Worm (Caenorhabditis elegans) whole organism, L2 larva: ENCODE measurements around the gene txt-2.

Source experiments
- C34F6.9 ChIP-seq: fragments of 150-350 bp; optimal IDR thresholded peaks from 2 replicates; lab custom pipeline; 2014; ENCODE audit warnings: missing biosample characterization, missing genetic modification characterization
- F13H6.1 ChIP-seq: sonication (generic microtip); optimal IDR thresholded peaks from 2 replicates; lab custom pipeline; 2016; ENCODE audit warnings: missing genetic modification characterization, missing compliant biosample characterization
- R02D3.7 ChIP-seq: fragments of 150-350 bp; optimal IDR thresholded peaks from 2 replicates; lab custom pipeline; 2014; ENCODE audit warnings: missing biosample characterization, missing genetic modification characterization
- Y55F3AM.14 ChIP-seq: fragments of 200-800 bp; sonication (Bioruptor generic); optimal IDR thresholded peaks from 2 replicates; lab custom pipeline; 2018; ENCODE audit warnings: mild to moderate bottlenecking, missing genetic modification characterization, missing compliant biosample characterization
- alr-1 ChIP-seq: fragments of 150-350 bp; optimal IDR thresholded peaks from 2 replicates; lab custom pipeline; 2014; ENCODE audit warnings: missing biosample characterization, missing genetic modification characterization
- aly-2 ChIP-seq: fragments of 150-350 bp; optimal IDR thresholded peaks from 2 replicates; lab custom pipeline; 2014; ENCODE audit warnings: missing biosample characterization, missing genetic modification characterization
- blmp-1 ChIP-seq: sonication (generic microtip); optimal IDR thresholded peaks from 2 replicates; lab custom pipeline; 2017; ENCODE audit warnings: missing genetic modification characterization, mild to moderate bottlenecking, missing compliant biosample characterization, antibody characterized with exemption, moderate library complexity; ENCODE audit not compliant: insufficient read depth
- ceh-16 ChIP-seq: fragments of 150-350 bp; optimal IDR thresholded peaks from 2 replicates; lab custom pipeline; 2014; ENCODE audit warnings: missing biosample characterization, missing genetic modification characterization
- ceh-82 ChIP-seq: fragments of 150-350 bp; optimal IDR thresholded peaks from 2 replicates; lab custom pipeline; 2014; ENCODE audit warnings: missing biosample characterization, missing genetic modification characterization
- crh-2 ChIP-seq: sonication (generic microtip); optimal IDR thresholded peaks from 2 replicates; lab custom pipeline; 2017; ENCODE audit warnings: missing biosample characterization, missing genetic modification characterization
- dmd-4 ChIP-seq: sonication (generic microtip); optimal IDR thresholded peaks from 2 replicates; lab custom pipeline; 2017; ENCODE audit warnings: missing biosample characterization, missing genetic modification characterization
- egl-27 ChIP-seq: sonication (generic microtip); optimal IDR thresholded peaks from 3 replicates; lab custom pipeline; 2017; ENCODE audit warnings: missing biosample characterization, missing genetic modification reagents, missing genetic modification characterization
- elt-1 ChIP-seq: fragments of 150-350 bp; optimal IDR thresholded peaks from 2 replicates; lab custom pipeline; 2014; ENCODE audit warnings: missing biosample characterization, missing genetic modification characterization
- elt-3 ChIP-seq: sonication (generic microtip); optimal IDR thresholded peaks from 2 replicates; lab custom pipeline; 2017; ENCODE audit warnings: missing biosample characterization, missing genetic modification characterization
- fos-1 ChIP-seq: fragments of 150-350 bp; optimal IDR thresholded peaks from 2 replicates; lab custom pipeline; 2014; ENCODE audit warnings: missing biosample characterization, missing genetic modification characterization
- gmeb-1 ChIP-seq: fragments of 150-350 bp; optimal IDR thresholded peaks from 2 replicates; lab custom pipeline; 2014; ENCODE audit warnings: missing biosample characterization, missing genetic modification characterization
- lin-11 ChIP-seq: fragments of 150-350 bp; sonication (generic microtip); optimal IDR thresholded peaks from 2 replicates; lab custom pipeline; 2014; ENCODE audit warnings: missing biosample characterization, missing genetic modification characterization, inconsistent platforms, mixed read lengths
- lin-13 ChIP-seq: fragments of 150-350 bp; optimal IDR thresholded peaks from 2 replicates; lab custom pipeline; 2014; ENCODE audit warnings: missing biosample characterization, missing genetic modification reagents, missing genetic modification characterization
- lsy-2 ChIP-seq, 2 experiments: fragments of 150-350 bp in 1 of 2; sonication (generic microtip) in 1 of 2; optimal IDR thresholded peaks; 2 replicates each; lab custom pipeline; 2014 to 2017; ENCODE audit warnings: missing biosample characterization in 2 of 2, missing genetic modification characterization in 2 of 2
- mab-5 ChIP-seq: fragments of 150-350 bp; optimal IDR thresholded peaks from 2 replicates; lab custom pipeline; 2014; ENCODE audit warnings: missing biosample characterization, missing genetic modification characterization
- mbf-1 ChIP-seq: sonication (generic microtip); optimal IDR thresholded peaks from 2 replicates; lab custom pipeline; 2017; ENCODE audit warnings: missing biosample characterization, missing genetic modification characterization
- mdl-1 ChIP-seq, 2 experiments: fragments of 150-350 bp in 1 of 2; sonication (generic microtip) in 1 of 2; optimal IDR thresholded peaks; 2 replicates each; lab custom pipeline; 2017; ENCODE audit warnings: missing biosample characterization in 2 of 2, missing genetic modification characterization in 2 of 2
- nhr-11 ChIP-seq: fragments of 150-350 bp; optimal IDR thresholded peaks from 2 replicates; lab custom pipeline; 2014; ENCODE audit warnings: missing biosample characterization, missing genetic modification characterization
- nhr-12 ChIP-seq: fragments of 150-350 bp; optimal IDR thresholded peaks from 2 replicates; lab custom pipeline; 2014; ENCODE audit warnings: missing biosample characterization, missing genetic modification characterization
- nhr-129 ChIP-seq: fragments of 150-350 bp; optimal IDR thresholded peaks from 2 replicates; lab custom pipeline; 2014; ENCODE audit warnings: missing biosample characterization, missing genetic modification characterization
- nhr-21 ChIP-seq: fragments of 150-350 bp; optimal IDR thresholded peaks from 2 replicates; lab custom pipeline; 2014; ENCODE audit warnings: missing biosample characterization, missing genetic modification characterization
- nhr-23 ChIP-seq: fragments of 150-350 bp; optimal IDR thresholded peaks from 2 replicates; lab custom pipeline; 2014; ENCODE audit warnings: missing biosample characterization, missing genetic modification reagents, missing genetic modification characterization
- nhr-237 ChIP-seq: fragments of 150-350 bp; optimal IDR thresholded peaks from 2 replicates; lab custom pipeline; 2014; ENCODE audit warnings: missing biosample characterization, missing genetic modification characterization
- nhr-6 ChIP-seq: fragments of 150-350 bp; optimal IDR thresholded peaks from 2 replicates; lab custom pipeline; 2014; ENCODE audit warnings: missing biosample characterization, missing genetic modification characterization
- nhr-77 ChIP-seq: fragments of 150-350 bp; optimal IDR thresholded peaks from 2 replicates; lab custom pipeline; 2014; ENCODE audit warnings: missing biosample characterization, missing genetic modification characterization
- sem-4 ChIP-seq: fragments of 150-350 bp; optimal IDR thresholded peaks from 2 replicates; lab custom pipeline; 2014; ENCODE audit warnings: missing biosample characterization, missing genetic modification reagents, missing genetic modification characterization
- skn-1 ChIP-seq: sonication (generic microtip); optimal IDR thresholded peaks from 2 replicates; lab custom pipeline; 2017; ENCODE audit warnings: missing biosample characterization, missing genetic modification characterization
- sma-9 ChIP-seq, 2 experiments: fragments of 150-350 bp in 1 of 2; sonication (generic microtip) in 1 of 2; optimal IDR thresholded peaks; 2 replicates each; lab custom pipeline; 2014 to 2016; ENCODE audit warnings: missing genetic modification characterization in 2 of 2, mild to moderate bottlenecking in 1 of 2, missing biosample characterization in 1 of 2, missing compliant biosample characterization in 1 of 2, missing genetic modification reagents in 1 of 2, moderate library complexity in 1 of 2
- unc-55 ChIP-seq: fragments of 150-350 bp; sonication (generic microtip); optimal IDR thresholded peaks from 3 replicates; lab custom pipeline; 2014; ENCODE audit warnings: missing biosample characterization, missing genetic modification reagents, missing genetic modification characterization
- unc-62 ChIP-seq: fragments of 150-350 bp; optimal IDR thresholded peaks from 2 replicates; lab custom pipeline; 2014; ENCODE audit warnings: missing biosample characterization, missing genetic modification reagents, missing genetic modification characterization
- zag-1 ChIP-seq: fragments of 150-350 bp; optimal IDR thresholded peaks from 2 replicates; lab custom pipeline; 2014; ENCODE audit warnings: missing biosample characterization, missing genetic modification characterization
- ztf-11 ChIP-seq: sonication (generic microtip); optimal IDR thresholded peaks from 2 replicates; lab custom pipeline; 2017; ENCODE audit warnings: missing biosample characterization, missing genetic modification characterization

Gene txt-2

ce11 chrV:240287-240686, at the start of gene txt-2:
Gene txt-2, minus strand, starts transcription at chrV:240500.
- no peak for TF ChIP-seq nhr-12 (tag; lab: Kevin White, UChicago)
- no peak for TF ChIP-seq zag-1 (tag; lab: Kevin White, UChicago)
- TF ChIP-seq, all 48 proteins: peak for 0

ce11 chrV:285298-285697, 45.0 kb upstream of the txt-2 start:
- no peak for TF ChIP-seq mbf-1 (tag; lab: Kevin White, UChicago)
- no peak for TF ChIP-seq aly-2
- no peak for TF ChIP-seq elt-1 (tag; lab: Kevin White, UChicago)

ce11 chrV:284808-285207, 44.5 kb upstream of the txt-2 start:
- TF ChIP-seq F13H6.1 (peak; percentile 58), alr-1 (no peak), mdl-1 (tag; optimal IDR thresholded peaks at IDR 0.05; lab: Kevin White, UChicago) (no peak), sma-9 (GFP tag; optimal IDR thresholded peaks at IDR 0.05; lab: Kevin White, UChicago) (peak; percentile 24), sma-9 (tag; optimal IDR thresholded peaks at IDR 0.05; lab: Kevin White, UChicago) (no peak), dmd-4 (no peak), nhr-77 (no peak), aly-2 (no peak), lsy-2 (tag; optimal IDR thresholded peaks at IDR 0.05; lab: Kevin White, UChicago) (peak in 1 of 2 experiments; percentile 21), nhr-129 (tag; lab: Kevin White, UChicago) (peak; percentile 38), lin-13 (GFP tag; lab: Kevin White, UChicago) (no peak)

DNA sequence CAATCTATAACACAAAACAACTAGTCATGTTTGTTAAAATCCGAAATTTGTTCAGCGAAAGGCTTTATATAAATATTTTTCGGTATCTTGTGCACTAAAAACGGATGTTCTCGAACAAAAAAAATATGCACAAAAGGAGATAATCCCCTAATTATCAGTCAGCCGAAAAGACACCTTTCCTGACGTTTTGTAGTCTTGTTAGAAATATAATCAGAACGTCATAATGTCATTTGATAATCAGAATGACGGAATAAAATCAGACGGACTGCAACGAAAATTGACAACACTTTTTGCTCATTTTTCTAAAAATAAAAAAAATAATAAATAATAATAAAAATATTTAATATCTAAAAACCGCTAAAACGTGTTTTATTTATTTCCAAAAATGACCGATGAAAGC, 43.7 kb upstream of the txt-2 start:
- TF ChIP-seq nhr-11 (tag; lab: Kevin White, UChicago) (no peak), nhr-6 (tag; lab: Kevin White, UChicago) (no peak), nhr-21 (tag; lab: Kevin White, UChicago) (no peak), lin-11 (no peak), gmeb-1 (tag; lab: Kevin White, UChicago) (no peak), blmp-1 (no peak)

- TF ChIP-seq nhr-12 (tag; lab: Kevin White, UChicago) (no peak), ztf-11 (tag; lab: Kevin White, UChicago) (no peak), blmp-1 (no peak), mab-5 (tag; lab: Kevin White, UChicago) (no peak), skn-1 (no peak)
Measured at ce11 chrV:281616-282015, 41.3 kb upstream of the txt-2 start, which contains the start of gene npr-5. Gene npr-5, minus strand, starts transcription at chrV:281716.

- no peak for TF ChIP-seq ceh-82
- TF ChIP-seq sma-9 (GFP tag; optimal IDR thresholded peaks at IDR 0.05; lab: Kevin White, UChicago) = peak; percentile 37
- TF ChIP-seq sma-9 (tag; optimal IDR thresholded peaks at IDR 0.05; lab: Kevin White, UChicago) = no peak
- TF ChIP-seq nhr-129 (tag; lab: Kevin White, UChicago) = peak; percentile 53
- TF ChIP-seq unc-55 = no peak
- TF ChIP-seq F13H6.1 = peak; percentile 67
- TF ChIP-seq C34F6.9 (tag; lab: Kevin White, UChicago) = peak; percentile 44
- peak in 1 of 2 experiments; percentile 27 for TF ChIP-seq lsy-2 (tag; optimal IDR thresholded peaks at IDR 0.05; lab: Kevin White, UChicago)
Measured at ce11 chrV:281111-281510, 40.8 kb upstream of the txt-2 start.

DNA sequence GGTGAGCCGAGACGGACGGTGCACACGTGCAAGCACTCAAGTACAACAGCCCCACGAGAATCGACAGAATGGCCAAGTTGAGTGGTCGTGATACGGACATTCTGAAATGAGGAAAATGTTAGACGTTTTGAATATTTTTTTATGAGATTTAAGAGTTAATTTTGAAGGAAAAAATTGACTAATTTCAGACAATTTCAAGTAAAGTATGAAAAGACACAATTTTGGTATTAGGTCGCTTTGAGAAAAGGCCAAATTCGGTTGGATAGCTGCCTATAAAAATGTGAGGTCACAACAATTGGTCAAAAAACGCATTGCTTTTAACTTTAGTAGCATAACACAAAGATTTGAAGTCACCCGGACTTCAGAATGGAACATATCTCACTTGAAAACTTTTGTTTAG, 32.5 kb upstream of the txt-2 start, which contains the start of gene nlp-70:
Gene nlp-70 (minus strand): TSS at position 101 of the 400 bp plus-strand sequence.
- TF ChIP-seq nhr-12 (tag; lab: Kevin White, UChicago) = no peak
- no peak for TF ChIP-seq ceh-82
- TF ChIP-seq sem-4 = no peak
- no peak for TF ChIP-seq nhr-11 (tag; lab: Kevin White, UChicago)
- TF ChIP-seq lin-11 = no peak
- no peak for TF ChIP-seq crh-2
- TF ChIP-seq nhr-237 (tag; lab: Kevin White, UChicago) = no peak
- TF ChIP-seq fos-1 (tag; lab: Kevin White, UChicago) = no peak
- TF ChIP-seq zag-1 (tag; lab: Kevin White, UChicago) = no peak
- no peak for TF ChIP-seq C34F6.9 (tag; lab: Kevin White, UChicago)
- TF ChIP-seq nhr-23 = no peak
- no peak for TF ChIP-seq mbf-1 (tag; lab: Kevin White, UChicago)
- TF ChIP-seq ceh-16 (tag; lab: Kevin White, UChicago) = no peak
- TF ChIP-seq Y55F3AM.14 (GFP tag; lab: Kevin White, UChicago) = no peak
- TF ChIP-seq unc-62 (GFP tag; lab: Kevin White, UChicago) = no peak
- no peak for TF ChIP-seq R02D3.7 (tag; lab: Kevin White, UChicago)
- no peak for TF ChIP-seq elt-3 (tag; lab: Kevin White, UChicago)
- no peak for TF ChIP-seq egl-27
